Worm (Caenorhabditis elegans): ENCODE measurements around the gene Y57A10B.7.

Gene Y57A10B.7

ce11 chrII:12352115-12352514 is 41.5 kb downstream of the Y57A10B.7 start, which contains the start of gene ras-1:
TSS of gene ras-1 (minus strand) at chrII:12352243.
- no peak for TF ChIP-seq unc-62 (GFP tag; optimal IDR thresholded peaks at IDR 0.05)

DNA sequence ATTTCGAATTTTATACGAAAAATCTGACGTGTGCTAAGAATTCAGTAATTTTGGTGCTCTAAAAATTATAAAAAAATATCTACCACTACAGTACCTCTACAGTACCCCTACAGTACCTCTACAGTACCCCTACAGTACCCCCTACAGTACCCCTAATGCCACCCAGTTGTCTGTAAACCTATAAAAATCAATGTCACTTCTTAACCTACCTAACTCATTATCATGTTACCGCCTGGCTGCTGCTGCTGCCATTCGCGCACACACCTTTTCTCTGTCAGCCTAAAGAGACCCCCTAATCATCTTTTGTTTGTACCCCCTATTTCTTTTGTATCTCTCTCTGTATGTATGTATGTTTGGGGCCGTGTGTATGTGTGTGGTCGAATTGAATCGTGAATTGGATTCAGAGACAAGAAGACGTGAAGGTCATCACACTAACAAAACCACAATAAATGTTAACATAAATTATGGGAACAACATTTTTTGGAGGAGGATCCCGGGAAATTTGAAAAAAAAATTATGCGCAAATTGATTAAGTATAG is 42.8 kb downstream of the Y57A10B.7 start:
- no peak for TF ChIP-seq unc-62 (GFP tag; optimal IDR thresholded peaks at IDR 0.05)

DNA sequence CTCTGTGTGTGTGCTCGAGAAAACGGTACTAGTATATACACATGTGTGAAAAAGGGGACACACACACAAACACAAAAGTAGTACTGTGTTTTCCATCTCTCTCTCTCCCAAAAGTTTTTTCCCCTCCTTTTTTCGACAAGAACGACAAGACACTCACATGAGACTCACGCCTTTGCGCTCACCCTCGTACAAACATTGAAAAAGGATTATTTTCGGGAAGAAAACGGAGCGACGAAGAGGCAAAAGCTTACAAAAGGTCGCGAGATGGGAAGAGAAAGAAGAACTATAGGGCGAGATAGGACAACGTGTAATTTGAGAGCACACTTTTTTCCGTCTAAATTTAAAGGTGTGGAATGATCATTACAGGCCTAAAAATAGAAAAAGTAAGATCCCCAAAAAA is 43.7 kb downstream of the Y57A10B.7 start:
- no peak for TF ChIP-seq unc-62 (GFP tag; optimal IDR thresholded peaks at IDR 0.05)

DNA sequence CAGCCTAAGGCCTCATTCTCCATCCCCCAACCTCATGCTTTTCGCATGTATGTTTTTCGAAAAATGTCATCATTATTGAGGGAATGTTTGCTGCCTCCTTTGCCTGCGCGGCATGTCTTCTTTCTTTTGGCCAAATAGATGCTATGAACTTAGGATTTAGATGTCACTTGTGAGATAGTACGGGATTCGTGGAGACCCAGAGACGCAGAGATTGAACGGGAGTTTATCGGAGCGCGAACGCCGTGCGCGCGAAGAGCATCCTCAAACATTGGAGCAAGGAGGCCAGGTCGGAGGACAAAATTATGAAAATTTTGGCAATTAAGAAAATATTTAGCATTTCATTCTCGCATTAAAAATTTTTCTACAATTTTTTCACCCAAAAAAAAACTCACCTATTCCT is 44.6 kb downstream of the Y57A10B.7 start:
- TF ChIP-seq unc-62 (GFP tag; optimal IDR thresholded peaks at IDR 0.05), result no peak

DNA sequence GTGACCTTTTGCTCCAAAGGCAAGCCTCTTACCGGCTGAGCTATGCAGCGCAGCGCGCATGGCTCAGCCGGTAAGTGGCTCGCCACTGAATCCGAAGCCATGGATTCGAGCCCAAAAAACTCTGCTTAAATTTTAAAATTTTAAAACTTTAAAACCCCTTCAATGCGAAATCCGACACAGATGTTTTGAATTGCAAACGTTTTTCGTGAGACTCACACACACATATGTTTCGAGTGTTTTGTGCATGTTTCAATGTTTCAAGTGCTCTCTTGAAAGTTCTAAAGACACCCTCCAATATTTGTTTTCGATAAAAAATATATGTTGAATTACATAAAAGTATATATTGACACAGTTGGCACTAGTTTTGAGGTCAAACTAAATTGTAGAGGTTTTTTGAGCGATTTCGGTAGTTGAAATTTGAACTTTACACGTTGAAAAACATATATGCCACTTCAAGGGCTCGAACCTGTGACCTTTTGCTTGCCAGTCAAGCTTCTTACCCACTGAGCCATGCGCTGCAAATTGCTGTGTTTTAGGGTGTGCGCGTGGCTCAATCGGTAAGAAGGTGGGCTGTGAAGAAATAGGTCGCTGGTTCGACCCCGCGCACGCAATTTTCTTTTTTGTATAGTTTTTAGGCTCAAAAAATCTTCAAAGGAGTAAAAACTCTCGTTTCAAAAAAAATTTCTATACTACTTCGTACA is 47.2 kb downstream of the Y57A10B.7 start:
- TF ChIP-seq unc-62 (GFP tag; optimal IDR thresholded peaks at IDR 0.05), result no peak

- TF ChIP-seq unc-62 (GFP tag; optimal IDR thresholded peaks at IDR 0.05), result no peak
Measured at ce11 chrII:12344787-12345186, 48.8 kb downstream of the Y57A10B.7 start, which contains the start of gene C44C11.6. TSS of gene C44C11.6 (plus strand) at chrII:12344809.

ce11 chrII:12343710-12344109 is 49.9 kb downstream of the Y57A10B.7 start:
- TF ChIP-seq unc-62 (GFP tag; optimal IDR thresholded peaks at IDR 0.05), result no peak

- no peak for TF ChIP-seq unc-62 (GFP tag; optimal IDR thresholded peaks at IDR 0.05)
Measured at ce11 chrII:12342928-12343327, 50.7 kb downstream of the Y57A10B.7 start.
